Worm (Caenorhabditis elegans): ENCODE results near the gene R105.1.

DNA sequence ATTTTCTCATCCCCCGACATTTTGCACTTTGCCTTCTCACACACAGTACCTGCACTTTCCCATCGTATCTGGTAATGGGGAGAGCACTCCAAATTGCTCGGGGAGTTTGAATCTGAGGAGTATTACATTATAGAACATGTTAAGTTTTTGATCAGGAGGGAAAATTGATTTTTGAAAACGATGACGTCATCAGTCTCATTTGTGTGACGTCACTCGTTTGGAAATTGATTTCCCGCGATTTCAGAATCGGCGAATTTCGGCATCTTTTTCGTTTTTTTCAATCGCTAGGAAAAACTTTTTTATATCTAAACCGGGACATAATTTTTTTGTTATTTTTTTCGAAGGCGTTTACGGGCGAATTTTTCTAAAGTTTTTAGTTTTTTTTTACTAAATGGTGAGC, 39.8 kb downstream of the R105.1 start:
- TF ChIP-seq unc-62 (GFP tag; optimal IDR thresholded peaks at IDR 0.05) (no peak), ama-1 (optimal IDR thresholded peaks at IDR 0.05) (no peak), ztf-11 (tag; optimal IDR thresholded peaks at IDR 0.05) (no peak), egl-27 (tag; optimal IDR thresholded peaks at IDR 0.05) (no peak), skn-1 (tag; optimal IDR thresholded peaks at IDR 0.05) (no peak), nhr-77 (tag; optimal IDR thresholded peaks at IDR 0.05) (no peak), nhr-10 (tag; optimal IDR thresholded peaks at IDR 0.05) (no peak), elt-1 (tag; optimal IDR thresholded peaks at IDR 0.05) (no peak)

Data from whole organism, L2 larva.